Fruit fly (Drosophila melanogaster) whole organism: Measurements from ENCODE around the gene Rab3GAP1.

Experiments used
- CG8478 ChIP-seq: fragments of >200 bp; optimal IDR thresholded peaks from 2 replicates; lab custom pipeline; 2018; ENCODE audit warnings: inconsistent platforms
- pan ChIP-seq: fragments of >200 bp; optimal IDR thresholded peaks from 2 replicates; lab custom pipeline; 2017
- usp ChIP-seq: fragments of >200 bp; optimal IDR thresholded peaks from 2 replicates; lab custom pipeline; 2017; ENCODE audit warnings: missing biosample characterization, missing genetic modification characterization, mixed read lengths

dm6 chr2L:1579800-1580199 lies 31.2 kb downstream of the Rab3GAP1 start:
- no peak for TF ChIP-seq CG8478
- no peak for TF ChIP-seq pan
- no peak for TF ChIP-seq usp (GFP tag; lab: Kevin White, UChicago)
